Worm (Caenorhabditis elegans) whole organism, mixed stage, embryonic: ENCODE data around the gene math-25.

Experiments
- ceh-39 ChIP-seq: fragments of 150-350 bp; optimal IDR thresholded peaks from 2 replicates; lab custom pipeline; 2014; ENCODE audit warnings: missing biosample characterization, missing genetic modification characterization
- ces-1 ChIP-seq: fragments of 150-350 bp; optimal IDR thresholded peaks from 2 replicates; lab custom pipeline; 2014; ENCODE audit warnings: missing biosample characterization, missing genetic modification reagents, missing genetic modification characterization
- lin-13 ChIP-seq: fragments of 150-350 bp; optimal IDR thresholded peaks from 2 replicates; lab custom pipeline; 2014; ENCODE audit warnings: missing biosample characterization, missing genetic modification characterization
- lin-32 ChIP-seq: fragments of 200-800 bp; sonication (Bioruptor generic); optimal IDR thresholded peaks from 2 replicates; lab custom pipeline; 2018; ENCODE audit warnings: mild to moderate bottlenecking, missing genetic modification characterization, missing compliant biosample characterization
- nhr-237 ChIP-seq: fragments of 150-350 bp; optimal IDR thresholded peaks from 2 replicates; lab custom pipeline; 2014; ENCODE audit warnings: missing biosample characterization, missing genetic modification characterization
- nhr-28 ChIP-seq: fragments of 150-350 bp; optimal IDR thresholded peaks from 2 replicates; lab custom pipeline; 2014; ENCODE audit warnings: missing biosample characterization, missing genetic modification characterization
- nhr-76 ChIP-seq: sonication (generic microtip); optimal IDR thresholded peaks from 2 replicates; lab custom pipeline; 2017; ENCODE audit warnings: missing biosample characterization, missing genetic modification characterization
- pha-4 ChIP-seq: fragments of 150-350 bp; optimal IDR thresholded peaks from 2 replicates; lab custom pipeline; 2018; ENCODE audit warnings: missing biosample characterization, missing genetic modification reagents, missing genetic modification characterization
- unc-39 ChIP-seq: fragments of 150-350 bp; optimal IDR thresholded peaks from 2 replicates; lab custom pipeline; 2014; ENCODE audit warnings: missing biosample characterization, missing genetic modification characterization
- unc-62 ChIP-seq: fragments of 150-350 bp; optimal IDR thresholded peaks from 2 replicates; lab custom pipeline; 2014; ENCODE audit warnings: missing biosample characterization, missing genetic modification reagents, missing genetic modification characterization
- ztf-11 ChIP-seq: fragments of 150-350 bp; optimal IDR thresholded peaks from 2 replicates; lab custom pipeline; 2014; ENCODE audit warnings: missing biosample characterization, missing genetic modification characterization

ce11 chrII:1886379-1886778 lies 9.5 kb upstream of the math-25 start, which contains the start of gene math-7:
- TF ChIP-seq unc-62 (GFP tag; lab: Kevin White, UChicago) = no peak
- no peak for TF ChIP-seq ztf-11
- no peak for TF ChIP-seq nhr-237 (tag; lab: Kevin White, UChicago)
- TF ChIP-seq nhr-76 = no peak
- TF ChIP-seq ces-1 = no peak
- no peak for TF ChIP-seq unc-39 (tag; lab: Kevin White, UChicago)
- no peak for TF ChIP-seq ceh-39
- no peak for TF ChIP-seq pha-4 (tag; lab: Kevin White, UChicago)
- TF ChIP-seq lin-13 (tag; lab: Kevin White, UChicago) = no peak
- TF ChIP-seq nhr-28 (tag; lab: Kevin White, UChicago) = no peak
- TF ChIP-seq lin-32 (GFP tag; lab: Kevin White, UChicago) = no peak
